Fruit fly (Drosophila melanogaster) S2 (cell line): Measurements from ENCODE around the gene CG7031.

Experiments used
- CG8478 ChIP-seq: fragments of >200 bp; optimal IDR thresholded peaks from 2 replicates; lab custom pipeline; 2018
- CTCF ChIP-seq, 2 experiments: fragments of >200 bp; optimal IDR thresholded peaks; 2 replicates each; lab custom pipeline; 2018

DNA sequence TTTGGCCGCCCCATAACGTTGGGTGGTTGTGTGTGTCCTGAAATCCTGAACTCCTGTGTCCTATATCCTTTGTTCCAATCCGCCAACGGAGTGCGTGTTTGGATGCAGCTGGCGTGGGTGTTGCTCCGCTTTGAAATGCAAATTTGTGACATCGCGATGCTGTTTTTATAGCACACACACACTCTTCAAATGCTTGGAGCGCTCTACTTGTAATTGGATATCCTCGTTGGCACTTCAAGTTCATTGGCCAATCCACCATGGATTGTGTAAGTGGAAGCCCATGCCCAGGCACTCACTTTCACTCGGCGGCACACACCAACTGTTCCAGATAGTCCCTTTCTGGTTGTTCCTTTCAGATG, 12.0 kb downstream of the CG7031 start, which contains the start of gene CG13840:
- TF ChIP-seq CG8478 (lab: Kevin White, UChicago): no peak
- no peak for TF ChIP-seq CTCF (optimal IDR thresholded peaks at IDR 0.05; lab: Kevin White, UChicago)
